Worm (Caenorhabditis elegans): ENCODE data around the gene spcs-3.

DNA sequence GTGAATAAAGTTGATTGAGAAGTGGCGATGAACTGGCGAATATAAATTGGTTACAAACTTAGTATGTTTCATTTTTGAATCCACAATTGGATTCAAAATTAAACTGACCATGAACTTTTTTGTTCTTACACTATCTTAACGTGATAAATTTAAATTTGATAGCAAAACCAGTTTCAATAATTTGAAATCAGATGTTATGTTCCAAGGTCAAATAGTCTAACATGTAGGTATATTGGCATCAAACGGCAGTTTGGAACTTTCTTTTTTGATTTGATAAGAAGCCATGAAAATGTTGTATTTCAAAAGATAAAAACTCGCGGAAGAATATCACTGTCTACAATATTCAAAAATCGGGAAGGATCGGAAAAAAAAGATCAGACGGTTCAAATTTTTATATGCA lies 8.8 kb upstream of the spcs-3 start:
- TF ChIP-seq mdl-1 (tag; optimal IDR thresholded peaks at IDR 0.05): no peak
- no peak for TF ChIP-seq nhr-77 (tag; optimal IDR thresholded peaks at IDR 0.05)
- no peak for TF ChIP-seq nhr-237 (tag; optimal IDR thresholded peaks at IDR 0.05)
- no peak for TF ChIP-seq snpc-4 (tag; optimal IDR thresholded peaks at IDR 0.05)
- TF ChIP-seq egl-27 (tag; optimal IDR thresholded peaks at IDR 0.05): no peak
